Worm (Caenorhabditis elegans) whole organism, midembryonic: Measurements from ENCODE around the gene K08E5.1.

Experiments used
- T22C8.4 ChIP-seq: fragments of 200-800 bp; sonication (Bioruptor generic); IDR thresholded peaks from 2 replicates; pipeline ENCODE4 v1.3.6; 2022; ENCODE audit warnings: missing genetic modification characterization, missing compliant biosample characterization
- cog-1 ChIP-seq: sonication (generic microtip); optimal IDR thresholded peaks from 2 replicates; lab custom pipeline; 2016; ENCODE audit warnings: missing genetic modification characterization, missing compliant biosample characterization
- flt-1 ChIP-seq: fragments of 200-800 bp; sonication (Bioruptor generic); IDR thresholded peaks from 2 replicates; pipeline ENCODE4 v1.3.6; 2022; ENCODE audit warnings: missing genetic modification characterization, missing compliant biosample characterization
- klf-2 ChIP-seq: fragments of 200-800 bp; sonication (Bioruptor generic); conservative IDR thresholded peaks from 2 replicates; pipeline ENCODE4 v1.3.6; 2022; ENCODE audit warnings: missing genetic modification reagents, missing genetic modification characterization, missing compliant biosample characterization
- med-1 ChIP-seq: sonication (generic microtip); optimal IDR thresholded peaks from 2 replicates; lab custom pipeline; 2017; ENCODE audit warnings: missing genetic modification characterization, mild to moderate bottlenecking, missing compliant biosample characterization, antibody characterized with exemption, missing genetic modification reagents; ENCODE audit not compliant: insufficient read depth
- ref-1 ChIP-seq: fragments of 200-800 bp; sonication (Bioruptor generic); conservative IDR thresholded peaks from 2 replicates; pipeline ENCODE4 v1.3.6; 2022; ENCODE audit warnings: missing genetic modification reagents, missing genetic modification characterization, missing compliant biosample characterization
- tab-1 ChIP-seq: fragments of 200-800 bp; sonication (Bioruptor generic); IDR thresholded peaks from 2 replicates; pipeline ENCODE4 v1.3.6; 2022; ENCODE audit warnings: missing genetic modification characterization, missing compliant biosample characterization
- ztf-23 ChIP-seq: fragments of 200-800 bp; sonication (Bioruptor generic); IDR thresholded peaks from 2 replicates; pipeline ENCODE4 v1.3.6; 2022; ENCODE audit warnings: missing genetic modification reagents, missing genetic modification characterization, missing compliant biosample characterization
- ztf-29 ChIP-seq: fragments of 200-800 bp; sonication (Bioruptor generic); IDR thresholded peaks from 2 replicates; pipeline ENCODE4 v1.3.6; 2022; ENCODE audit warnings: missing genetic modification reagents, missing genetic modification characterization, missing compliant biosample characterization

K08E5.1 gene

ce11 chrIII:10132495-10133450 lies 13.8 kb downstream of the K08E5.1 start:
- TF ChIP-seq T22C8.4 (no peak), tab-1 (GFP tag; lab: Robert Waterston, UW) (no peak), ztf-23 (GFP tag; lab: Robert Waterston, UW) (no peak)

- TF ChIP-seq ztf-29 (no peak), tab-1 (GFP tag; lab: Robert Waterston, UW) (no peak), ref-1 (GFP tag; lab: Robert Waterston, UW) (no peak)
These were observed 20.2 kb downstream of the K08E5.1 start for ce11 chrIII:10126375-10126774.

- TF ChIP-seq T22C8.4: peak; percentile 56; the same call in 1 of the 2 replicates
- peak; percentile 89 for TF ChIP-seq flt-1 (GFP tag; lab: Robert Waterston, UW)
- TF ChIP-seq ztf-29: 0 out of 2 replicates have a peak, but pooled peaks have one; percentile 27
- peak; percentile 58; the same call in 1 of the 2 replicates for TF ChIP-seq tab-1 (GFP tag; lab: Robert Waterston, UW)
- peak; percentile 85 for TF ChIP-seq klf-2 (GFP tag; lab: Robert Waterston, UW)
- TF ChIP-seq ztf-23 (GFP tag; lab: Robert Waterston, UW): peak; percentile 86
- peak; percentile 42 for TF ChIP-seq cog-1 (tag; lab: Kevin White, UChicago)
- TF ChIP-seq ref-1 (GFP tag; lab: Robert Waterston, UW): no peak
- TF ChIP-seq med-1 (GFP tag; lab: Kevin White, UChicago): no peak
These were observed 22.9 kb downstream of the K08E5.1 start, which contains the start of gene ttll-4 for ce11 chrIII:10123586-10124233. Gene ttll-4, plus strand, starts transcription at chrIII:10124183.

- TF ChIP-seq T22C8.4: peak; percentile 89
- no peak for TF ChIP-seq cog-1 (tag; lab: Kevin White, UChicago)
These were observed 26.3 kb downstream of the K08E5.1 start, which contains the start of the genes gtf-2H3 and ham-3 for ce11 chrIII:10120076-10120831. Gene gtf-2H3, minus strand, starts transcription at chrIII:10120148. Gene ham-3, plus strand, starts transcription at chrIII:10120781.

- TF ChIP-seq ztf-23 (GFP tag; lab: Robert Waterston, UW) (no peak), med-1 (GFP tag; lab: Kevin White, UChicago) (no peak), cog-1 (tag; lab: Kevin White, UChicago) (no peak), T22C8.4 (no peak), ztf-29 (no peak), klf-2 (GFP tag; lab: Robert Waterston, UW) (no peak), tab-1 (GFP tag; lab: Robert Waterston, UW) (no peak), ref-1 (GFP tag; lab: Robert Waterston, UW) (no peak), flt-1 (GFP tag; lab: Robert Waterston, UW) (no peak)
These were observed 27.8 kb downstream of the K08E5.1 start, which contains the start of gene ZK1128.3 for ce11 chrIII:10118818-10119217. Gene ZK1128.3, minus strand, starts transcription at chrIII:10118918.

DNA sequence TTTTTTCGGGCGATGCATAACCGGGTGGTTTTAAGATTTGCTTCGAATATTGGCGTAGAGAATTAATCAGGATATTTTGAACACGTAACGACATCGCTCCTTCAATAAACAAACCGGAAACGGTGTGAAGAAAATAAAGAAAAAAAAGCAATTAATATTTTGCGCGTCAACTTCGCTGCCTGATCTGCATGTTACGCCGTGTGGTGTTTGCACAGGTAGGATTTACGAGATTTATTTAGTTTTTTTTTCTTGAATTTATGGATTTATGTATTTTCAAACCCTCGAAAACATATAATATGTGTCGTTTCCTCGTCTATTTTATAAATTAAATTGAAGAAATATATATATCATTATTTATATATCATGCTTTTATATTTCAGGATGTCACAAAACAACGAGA lies 31.9 kb downstream of the K08E5.1 start, which contains the start of the genes ZK1128.1 and mett-10:
Gene ZK1128.1, minus strand, starts transcription at position 99 of the 400 bp plus-strand sequence.
Gene mett-10, plus strand, starts transcription at position 375 of the 400 bp plus-strand sequence.
- TF ChIP-seq ztf-29 (no peak), flt-1 (GFP tag; lab: Robert Waterston, UW) (no peak), klf-2 (GFP tag; lab: Robert Waterston, UW) (no peak), cog-1 (tag; lab: Kevin White, UChicago) (no peak), ztf-23 (GFP tag; lab: Robert Waterston, UW) (no peak), ref-1 (GFP tag; lab: Robert Waterston, UW) (no peak), med-1 (GFP tag; lab: Kevin White, UChicago) (no peak), T22C8.4 (no peak), tab-1 (GFP tag; lab: Robert Waterston, UW) (no peak)

- TF ChIP-seq med-1 (GFP tag; lab: Kevin White, UChicago) (no peak), ztf-23 (GFP tag; lab: Robert Waterston, UW) (no peak), ref-1 (GFP tag; lab: Robert Waterston, UW) (no peak), flt-1 (GFP tag; lab: Robert Waterston, UW) (no peak), cog-1 (tag; lab: Kevin White, UChicago) (no peak), ztf-29 (no peak), tab-1 (GFP tag; lab: Robert Waterston, UW) (no peak), T22C8.4 (no peak), klf-2 (GFP tag; lab: Robert Waterston, UW) (no peak)
These were observed 33.6 kb downstream of the K08E5.1 start, which contains the start of gene vps-29 for ce11 chrIII:10112958-10113357. Gene vps-29, minus strand, starts transcription at chrIII:10113058.

DNA sequence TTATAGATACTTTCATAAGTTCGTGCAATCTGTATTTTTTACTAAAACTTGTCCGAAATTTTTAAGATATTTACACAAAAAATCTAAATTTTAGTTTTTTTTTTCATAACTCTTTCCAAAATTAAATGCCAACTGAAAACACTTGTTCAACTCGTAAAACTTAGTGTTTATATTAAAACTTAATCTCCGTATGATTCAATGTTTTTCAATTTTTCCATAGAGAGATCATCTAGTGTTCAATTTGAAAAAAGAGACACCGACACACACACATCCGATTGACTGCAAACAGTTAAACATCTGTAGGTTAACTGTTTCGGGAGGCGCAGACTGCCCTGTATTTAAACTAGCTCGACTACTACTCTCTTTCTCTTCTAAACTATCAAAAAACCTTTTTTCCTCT lies 37.6 kb downstream of the K08E5.1 start, which contains the start of gene T16H12.9:
Gene T16H12.9, plus strand, starts transcription at position 301 of the 400 bp plus-strand sequence.
- TF ChIP-seq flt-1 (GFP tag; lab: Robert Waterston, UW): no peak
- TF ChIP-seq T22C8.4: no peak
- no peak for TF ChIP-seq tab-1 (GFP tag; lab: Robert Waterston, UW)
- no peak for TF ChIP-seq cog-1 (tag; lab: Kevin White, UChicago)
- TF ChIP-seq med-1 (GFP tag; lab: Kevin White, UChicago): no peak
- no peak for TF ChIP-seq klf-2 (GFP tag; lab: Robert Waterston, UW)
- no peak for TF ChIP-seq ztf-23 (GFP tag; lab: Robert Waterston, UW)
- no peak for TF ChIP-seq ref-1 (GFP tag; lab: Robert Waterston, UW)
- TF ChIP-seq ztf-29: no peak
